Fruit fly (Drosophila melanogaster): ENCODE results near the gene CG12420.

Gene CG12420

dm6 chr3R:10261800-10262199 lies 39.3 kb downstream of the CG12420 start, which contains the start of the genes Sirt6 and pont (continued):
- TF ChIP-seq CG8319 (GFP tag; optimal IDR thresholded peaks at IDR 0.05) (peak; percentile 83), dsx (GFP tag; optimal IDR thresholded peaks at IDR 0.05; ENCODE audit: poor library complexity, severe bottlenecking) (peak; percentile 96), pdm3 (GFP tag; optimal IDR thresholded peaks at IDR 0.05) (peak; percentile 85), CG9139 (GFP tag; optimal IDR thresholded peaks at IDR 0.05) (peak; percentile 77), Sox14 (GFP tag; optimal IDR thresholded peaks at IDR 0.05) (peak; percentile 84), Ets21C (GFP tag; optimal IDR thresholded peaks at IDR 0.05) (peak; percentile 67), ss (GFP tag; optimal IDR thresholded peaks at IDR 0.05) (peak; percentile 80 to 88), CG3032 (tag; optimal IDR thresholded peaks at IDR 0.05) (peak; percentile 97), CG8632 (GFP tag; optimal IDR thresholded peaks at IDR 0.05) (peak; percentile 93), vri (GFP tag; optimal IDR thresholded peaks at IDR 0.05) (no peak), CG15336 (GFP tag; IDR thresholded peaks at IDR 0.05) (no peak), Blimp-1 (GFP tag; optimal IDR thresholded peaks at IDR 0.05) (peak; percentile 86), Eip93F (GFP tag; optimal IDR thresholded peaks at IDR 0.05) (peak; percentile 15), Eip75B (GFP tag; optimal IDR thresholded peaks at IDR 0.05) (peak; percentile 76), CG11762 (GFP tag; optimal IDR thresholded peaks at IDR 0.05; ENCODE audit: insufficient read depth) (peak; percentile 84), eg (GFP tag; IDR thresholded peaks at IDR 0.05) (no peak), CG7368 (GFP tag; optimal IDR thresholded peaks at IDR 0.05) (peak; percentile 82), Hr39 (GFP tag; optimal IDR thresholded peaks at IDR 0.05) (peak; percentile 79), CG6163 (GFP tag; IDR thresholded peaks at IDR 0.05) (no peak), CG3919 (GFP tag; optimal IDR thresholded peaks at IDR 0.05) (peak; percentile 92), salr (GFP tag; optimal IDR thresholded peaks at IDR 0.05) (peak; percentile 74 to 88), OdsH (GFP tag; optimal IDR thresholded peaks at IDR 0.05) (peak; percentile 95), cyc (GFP tag; optimal IDR thresholded peaks at IDR 0.05) (peak; percentile 87), CG31627 (GFP tag; optimal IDR thresholded peaks at IDR 0.05) (peak; percentile 80), achi (GFP tag; optimal IDR thresholded peaks at IDR 0.05) (peak; percentile 92), CG4318 (GFP tag; optimal IDR thresholded peaks at IDR 0.05) (peak; percentile 87), esn (GFP tag; optimal IDR thresholded peaks at IDR 0.05) (peak; percentile 92), Gug (GFP tag; IDR thresholded peaks at IDR 0.05) (no peak), CG6276 (GFP tag; optimal IDR thresholded peaks at IDR 0.05) (peak; percentile 84), Hr4 (GFP tag; optimal IDR thresholded peaks at IDR 0.05) (peak; percentile 87), Hr38 (GFP tag; optimal IDR thresholded peaks at IDR 0.05) (no peak), lz (GFP tag; optimal IDR thresholded peaks at IDR 0.05) (peak; percentile 82)

DNA sequence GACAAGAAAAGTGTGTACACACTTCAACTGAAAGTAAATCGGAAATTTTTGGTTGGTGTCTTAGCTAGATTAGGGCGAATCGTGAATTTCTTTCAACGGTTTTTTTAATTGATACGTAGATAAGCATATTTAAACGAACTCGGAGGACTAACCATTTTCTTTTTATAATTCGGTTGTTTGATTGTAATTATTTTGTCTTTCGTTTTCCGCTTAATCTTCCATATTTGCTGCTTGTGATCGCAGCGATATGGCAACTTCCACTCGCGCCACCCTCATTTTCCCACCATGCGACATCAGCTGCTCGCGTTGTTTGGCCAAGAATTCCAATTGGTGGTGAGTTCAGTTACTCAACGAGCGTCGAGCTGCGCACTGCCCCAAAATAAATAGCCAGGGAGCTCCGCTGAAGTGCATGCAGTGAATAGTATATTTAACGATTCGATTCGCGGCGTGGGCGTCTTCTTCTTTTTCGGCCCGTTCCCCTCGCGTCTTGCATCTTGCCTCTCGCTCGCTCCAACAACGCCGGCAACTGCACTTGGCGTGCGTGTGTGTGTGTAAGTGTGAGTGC lies 41.6 kb downstream of the CG12420 start, which contains the start of gene Nuak:
Nuak (plus strand) TSS at position 335 of the 565 bp plus-strand sequence.
- no peak for TF ChIP-seq spab (GFP tag; optimal IDR thresholded peaks at IDR 0.05)
- no peak for TF ChIP-seq CG15336 (GFP tag; IDR thresholded peaks at IDR 0.05)
- peak; percentile 55 for TF ChIP-seq CG1621 (tag; optimal IDR thresholded peaks at IDR 0.05)
- peak; percentile 89 for TF ChIP-seq OdsH (GFP tag; optimal IDR thresholded peaks at IDR 0.05)
- TF ChIP-seq CG8119 (GFP tag; IDR thresholded peaks at IDR 0.05), result no peak
- TF ChIP-seq Ets96B (tag; optimal IDR thresholded peaks at IDR 0.05), result peak; percentile 65
- TF ChIP-seq Eip78C (GFP tag), result peak; percentile 97
- peak; percentile 63 for TF ChIP-seq CG10669 (GFP tag; optimal IDR thresholded peaks at IDR 0.05)
- peak; percentile 69 for TF ChIP-seq Eip93F (GFP tag; optimal IDR thresholded peaks at IDR 0.05)
- peak; percentile 87 for TF ChIP-seq vri (GFP tag; optimal IDR thresholded peaks at IDR 0.05)
- peak; percentile 69 for TF ChIP-seq CG6854 (GFP tag; optimal IDR thresholded peaks at IDR 0.05)
- peak; percentile 51 to 78 for TF ChIP-seq salr (GFP tag; optimal IDR thresholded peaks at IDR 0.05)
- peak; percentile 93 for TF ChIP-seq CG6276 (GFP tag; optimal IDR thresholded peaks at IDR 0.05)
- TF ChIP-seq CG10631 (GFP tag; optimal IDR thresholded peaks at IDR 0.05), result peak; percentile 89
- TF ChIP-seq ss (GFP tag; optimal IDR thresholded peaks at IDR 0.05), result peak; percentile 31 to 64
- peak; percentile 59 for TF ChIP-seq dac (GFP tag; optimal IDR thresholded peaks at IDR 0.05)
- TF ChIP-seq Gug (GFP tag; IDR thresholded peaks at IDR 0.05), result no peak
- peak; percentile 75 for TF ChIP-seq CG8319 (GFP tag; optimal IDR thresholded peaks at IDR 0.05)
- TF ChIP-seq CG32006 (GFP tag; optimal IDR thresholded peaks at IDR 0.05), result peak; percentile 77
- peak; percentile 90 for TF ChIP-seq Sox15 (GFP tag; optimal IDR thresholded peaks at IDR 0.05)
- peak; percentile 32 for TF ChIP-seq dsx (GFP tag; optimal IDR thresholded peaks at IDR 0.05; ENCODE audit: poor library complexity, severe bottlenecking)
- TF ChIP-seq CG6808 (GFP tag; optimal IDR thresholded peaks at IDR 0.05), result peak; percentile 16
- TF ChIP-seq eg (GFP tag; IDR thresholded peaks at IDR 0.05), result no peak
- TF ChIP-seq Ets21C (GFP tag; optimal IDR thresholded peaks at IDR 0.05), result peak; percentile 89
- TF ChIP-seq CG11762 (GFP tag; optimal IDR thresholded peaks at IDR 0.05; ENCODE audit: insufficient read depth), result peak; percentile 53
- peak; percentile 94 for TF ChIP-seq Hr39 (GFP tag; optimal IDR thresholded peaks at IDR 0.05)
- peak; percentile 64 for TF ChIP-seq Lpt (GFP tag; optimal IDR thresholded peaks at IDR 0.05)
- TF ChIP-seq Eip75B (GFP tag; optimal IDR thresholded peaks at IDR 0.05), result peak; percentile 94
- peak; percentile 86 for TF ChIP-seq Smox (GFP tag; optimal IDR thresholded peaks at IDR 0.05)
- peak; percentile 90 for TF ChIP-seq Sox14 (GFP tag; optimal IDR thresholded peaks at IDR 0.05)
- TF ChIP-seq CG31627 (GFP tag; optimal IDR thresholded peaks at IDR 0.05), result peak; percentile 96
- peak; percentile 81 for TF ChIP-seq Met (GFP tag; optimal IDR thresholded peaks at IDR 0.05)
- TF ChIP-seq achi (GFP tag; optimal IDR thresholded peaks at IDR 0.05), result peak; percentile 85

Measured in whole organism, prepupa.